Fruit fly (Drosophila melanogaster) S2 (cell line): Measurements from ENCODE around the gene verm.

Source experiments
- CG8478 ChIP-seq: fragments of >200 bp; optimal IDR thresholded peaks from 2 replicates; lab custom pipeline; 2018
- CTCF ChIP-seq, 2 experiments: fragments of >200 bp; optimal IDR thresholded peaks; 2 replicates each; lab custom pipeline; 2018

Gene verm

DNA sequence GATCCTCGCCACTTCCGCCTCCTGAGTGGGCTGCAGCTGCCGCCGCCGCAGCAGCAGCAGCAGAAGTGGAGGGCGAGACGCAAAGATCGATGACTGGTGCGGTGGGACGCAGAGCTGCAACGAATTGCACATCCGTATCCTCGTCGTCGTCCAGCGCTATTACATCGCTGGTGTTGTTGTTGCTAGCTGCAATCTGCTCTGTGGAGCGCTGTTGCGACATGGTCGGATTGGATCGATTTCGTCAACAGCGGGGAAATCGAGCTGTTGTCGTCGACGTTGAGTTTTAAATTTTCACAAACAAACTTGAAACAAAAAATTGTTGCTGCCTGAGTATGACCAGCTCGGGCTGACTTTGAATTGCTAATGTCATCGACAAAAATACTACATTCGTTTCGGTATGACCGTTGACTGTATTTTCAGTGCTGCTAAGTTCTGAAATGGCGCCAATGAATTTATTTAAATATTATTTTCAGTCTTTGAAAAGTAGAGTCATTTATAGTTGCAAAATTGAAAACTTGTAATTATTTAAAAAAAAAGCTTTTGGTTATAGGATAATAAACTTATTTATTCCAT, 52.5 kb downstream of the verm start, which contains the start of gene Rnf146:
Rnf146 (minus strand) TSS at position 369 of the 573 bp plus-strand sequence.
- no peak for TF ChIP-seq CTCF (optimal IDR thresholded peaks at IDR 0.05; lab: Kevin White, UChicago)
- no peak for TF ChIP-seq CG8478 (lab: Kevin White, UChicago)
